Worm (Caenorhabditis elegans): ENCODE data around the gene T24C12.3.
A peak's percentile ranks its signal among the peaks of the same experiment; 100 is the strongest.

T24C12.3 gene

ce11 chrX:2229305-2230172 lies 25.8 kb upstream of the T24C12.3 start, which contains the start of gene lin-32:
TSS of gene lin-32 (minus strand) at chrX:2230122.
- TF ChIP-seq scrt-1 (GFP tag; IDR thresholded peaks at IDR 0.05): no peak
- no peak for TF ChIP-seq hnd-1 (tag; optimal IDR thresholded peaks at IDR 0.05)
- no peak for TF ChIP-seq tra-4 (tag; optimal IDR thresholded peaks at IDR 0.05)
- no peak for TF ChIP-seq pes-1 (GFP tag; IDR thresholded peaks at IDR 0.05)
- no peak for TF ChIP-seq ets-7 (tag; optimal IDR thresholded peaks at IDR 0.05)
- no peak for TF ChIP-seq tbx-37 (GFP tag; conservative IDR thresholded peaks at IDR 0.05)
- no peak for TF ChIP-seq B0310.2 (tag; optimal IDR thresholded peaks at IDR 0.05)
- no peak for TF ChIP-seq sea-1 (GFP tag; conservative IDR thresholded peaks at IDR 0.05)
- TF ChIP-seq F13C5.2 (tag; optimal IDR thresholded peaks at IDR 0.05): no peak
- no peak for TF ChIP-seq ama-1 (optimal IDR thresholded peaks at IDR 0.05)
- no peak for TF ChIP-seq hmg-4 (GFP tag; optimal IDR thresholded peaks at IDR 0.05)
- TF ChIP-seq flt-1 (GFP tag; IDR thresholded peaks at IDR 0.05): no peak
- no peak for TF ChIP-seq ceh-36 (tag; optimal IDR thresholded peaks at IDR 0.05)
- no peak for TF ChIP-seq hmbx-1 (tag; optimal IDR thresholded peaks at IDR 0.05)
- TF ChIP-seq tbx-11 (GFP tag; IDR thresholded peaks at IDR 0.05): no peak
- TF ChIP-seq ceh-13 (GFP tag; optimal IDR thresholded peaks at IDR 0.05): no peak
- no peak for TF ChIP-seq aly-1 (tag; optimal IDR thresholded peaks at IDR 0.05)

DNA sequence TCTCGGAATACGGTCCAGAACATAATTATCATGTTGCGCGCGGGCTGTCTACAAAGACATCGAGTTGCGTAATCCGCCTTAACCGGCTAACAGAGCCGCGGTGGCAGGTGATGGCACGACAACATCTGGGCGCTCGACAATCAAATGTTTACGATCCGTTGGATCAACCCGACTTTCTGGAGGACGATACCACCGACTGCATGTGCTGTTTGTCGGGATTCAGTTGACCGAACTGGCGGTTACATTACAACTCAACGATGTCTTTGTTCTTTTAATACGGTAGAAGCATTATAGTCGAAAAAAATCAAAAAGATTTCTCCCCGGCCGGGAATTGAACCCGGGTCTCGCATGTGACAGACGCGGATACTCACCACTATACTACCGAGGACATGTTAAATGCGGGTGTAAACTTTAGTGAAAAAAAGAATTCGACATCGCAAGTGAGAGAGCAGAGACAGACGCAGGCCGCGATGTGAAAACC lies 23.2 kb upstream of the T24C12.3 start:
- TF ChIP-seq pes-1 (GFP tag; IDR thresholded peaks at IDR 0.05) (peak; percentile 89), tbx-37 (GFP tag; conservative IDR thresholded peaks at IDR 0.05) (peak; percentile 77), flt-1 (GFP tag; IDR thresholded peaks at IDR 0.05) (peak; percentile 78), B0310.2 (tag; optimal IDR thresholded peaks at IDR 0.05) (peak; percentile 40), F13C5.2 (tag; optimal IDR thresholded peaks at IDR 0.05) (peak; percentile 88), ets-7 (tag; optimal IDR thresholded peaks at IDR 0.05) (peak; percentile 12), tbx-11 (GFP tag; IDR thresholded peaks at IDR 0.05) (peak; percentile 82), aly-1 (tag; optimal IDR thresholded peaks at IDR 0.05) (peak; percentile 58), scrt-1 (GFP tag; IDR thresholded peaks at IDR 0.05) (peak; percentile 85), tra-4 (tag; optimal IDR thresholded peaks at IDR 0.05) (peak; percentile 66), ama-1 (optimal IDR thresholded peaks at IDR 0.05) (no peak), hmg-4 (GFP tag; optimal IDR thresholded peaks at IDR 0.05) (peak; percentile 90), ceh-13 (GFP tag; optimal IDR thresholded peaks at IDR 0.05) (peak; percentile 61), sea-1 (GFP tag; conservative IDR thresholded peaks at IDR 0.05) (peak; percentile 87), ceh-36 (tag; optimal IDR thresholded peaks at IDR 0.05) (peak; percentile 74), hnd-1 (tag; optimal IDR thresholded peaks at IDR 0.05) (peak; percentile 70), hmbx-1 (tag; optimal IDR thresholded peaks at IDR 0.05) (peak; percentile 66)

DNA sequence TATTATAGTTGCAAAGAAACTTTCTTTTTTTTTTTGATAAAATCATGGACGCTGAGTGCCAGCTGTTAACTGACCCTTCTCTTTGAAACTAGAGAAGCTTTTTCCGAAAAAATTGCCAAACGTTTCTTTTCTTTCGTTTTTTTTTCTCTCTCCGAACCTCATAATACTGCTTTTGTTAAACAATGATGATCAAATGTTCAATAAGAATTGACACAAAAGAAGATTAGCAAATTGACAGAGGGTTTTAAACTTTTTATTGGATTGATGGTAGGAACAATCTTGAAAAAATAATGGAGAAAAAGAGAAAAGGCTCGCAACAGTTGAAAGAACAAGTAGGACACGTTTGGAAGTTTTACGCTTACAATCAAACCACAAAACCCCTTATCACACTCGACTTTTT lies 17.2 kb upstream of the T24C12.3 start, which contains the start of gene hex-1:
hex-1 (plus strand) TSS at position 301 of the 400 bp plus-strand sequence.
- no peak for TF ChIP-seq scrt-1 (GFP tag; IDR thresholded peaks at IDR 0.05)
- TF ChIP-seq tbx-11 (GFP tag; IDR thresholded peaks at IDR 0.05): no peak
- TF ChIP-seq tbx-37 (GFP tag; conservative IDR thresholded peaks at IDR 0.05): no peak
- no peak for TF ChIP-seq hnd-1 (tag; optimal IDR thresholded peaks at IDR 0.05)
- no peak for TF ChIP-seq hmbx-1 (tag; optimal IDR thresholded peaks at IDR 0.05)

- TF ChIP-seq tbx-11 (GFP tag; IDR thresholded peaks at IDR 0.05) (no peak), ets-7 (tag; optimal IDR thresholded peaks at IDR 0.05) (no peak), flt-1 (GFP tag; IDR thresholded peaks at IDR 0.05) (no peak), tra-4 (tag; optimal IDR thresholded peaks at IDR 0.05) (no peak), scrt-1 (GFP tag; IDR thresholded peaks at IDR 0.05) (no peak), ceh-13 (GFP tag; optimal IDR thresholded peaks at IDR 0.05) (no peak), hmbx-1 (tag; optimal IDR thresholded peaks at IDR 0.05) (no peak), hmg-4 (GFP tag; optimal IDR thresholded peaks at IDR 0.05) (no peak), tbx-37 (GFP tag; conservative IDR thresholded peaks at IDR 0.05) (no peak), F13C5.2 (tag; optimal IDR thresholded peaks at IDR 0.05) (no peak), ama-1 (optimal IDR thresholded peaks at IDR 0.05) (no peak), pes-1 (GFP tag; IDR thresholded peaks at IDR 0.05) (no peak), ceh-36 (tag; optimal IDR thresholded peaks at IDR 0.05) (no peak), B0310.2 (tag; optimal IDR thresholded peaks at IDR 0.05) (no peak), hnd-1 (tag; optimal IDR thresholded peaks at IDR 0.05) (no peak), aly-1 (tag; optimal IDR thresholded peaks at IDR 0.05) (no peak)
Observed at ce11 chrX:2219453-2219852, 15.8 kb upstream of the T24C12.3 start.

ce11 chrX:2219006-2219405 lies 15.3 kb upstream of the T24C12.3 start:
- no peak for TF ChIP-seq tra-4 (tag; optimal IDR thresholded peaks at IDR 0.05)

- TF ChIP-seq pes-1 (GFP tag; IDR thresholded peaks at IDR 0.05) (peak; percentile 30; the same call in 1 of the 2 replicates), aly-1 (tag; optimal IDR thresholded peaks at IDR 0.05) (peak; percentile 3), scrt-1 (GFP tag; IDR thresholded peaks at IDR 0.05) (peak; percentile 61; the same call in 1 of the 2 replicates), hmg-4 (GFP tag; optimal IDR thresholded peaks at IDR 0.05) (peak; percentile 31), ama-1 (optimal IDR thresholded peaks at IDR 0.05) (no peak), tbx-11 (GFP tag; IDR thresholded peaks at IDR 0.05) (no peak)
Observed at ce11 chrX:2216662-2217061, 13.0 kb upstream of the T24C12.3 start.

DNA sequence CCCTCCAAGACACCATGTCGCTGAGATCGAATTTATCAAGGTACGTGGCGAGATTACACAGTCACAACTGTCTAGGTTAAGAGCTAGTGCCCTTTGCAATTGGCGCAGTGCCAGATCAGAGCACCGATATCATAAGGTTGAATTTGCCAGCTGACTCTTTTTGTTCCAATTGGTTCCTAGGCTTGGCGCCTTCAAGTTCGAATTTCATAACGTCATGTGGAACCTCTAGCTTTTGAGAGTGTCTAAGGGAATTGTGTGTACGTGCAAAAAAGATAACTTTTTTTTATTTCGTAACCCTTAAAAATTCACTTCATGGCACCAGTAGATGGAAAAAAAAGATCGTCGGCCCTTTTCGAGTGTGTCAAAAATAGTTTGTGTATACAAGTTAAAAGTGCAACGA lies 12.5 kb upstream of the T24C12.3 start:
- TF ChIP-seq tra-4 (tag; optimal IDR thresholded peaks at IDR 0.05): no peak

DNA sequence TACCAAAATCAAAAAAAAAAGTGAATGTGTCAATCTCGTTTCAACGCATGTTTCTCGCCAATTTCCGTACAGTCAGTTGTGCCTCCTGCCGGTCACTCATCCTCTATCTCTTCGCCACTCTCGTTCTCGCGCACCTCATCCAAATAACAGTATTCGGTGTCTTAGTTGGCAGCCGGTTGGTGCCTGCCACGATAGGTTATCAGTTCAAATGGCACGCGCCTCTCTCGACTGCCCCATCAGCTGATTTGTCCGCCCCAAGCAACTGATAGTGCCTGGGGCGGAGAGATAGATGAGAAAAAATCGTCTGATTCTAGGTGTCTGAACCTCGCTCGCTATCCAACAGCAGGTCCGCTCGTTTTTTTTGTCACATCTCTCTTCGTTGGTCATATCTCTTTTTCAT lies 11.4 kb upstream of the T24C12.3 start:
- TF ChIP-seq hnd-1 (tag; optimal IDR thresholded peaks at IDR 0.05) (no peak), ama-1 (optimal IDR thresholded peaks at IDR 0.05) (no peak), tbx-11 (GFP tag; IDR thresholded peaks at IDR 0.05) (no peak), pes-1 (GFP tag; IDR thresholded peaks at IDR 0.05) (no peak)
